Worm (Caenorhabditis elegans): ENCODE measurements around the gene F37A8.2.

- TF ChIP-seq dpl-1 (GFP tag; optimal IDR thresholded peaks at IDR 0.05) (no peak), ceh-27 (GFP tag; optimal IDR thresholded peaks at IDR 0.05) (no peak), ztf-3 (GFP tag; optimal IDR thresholded peaks at IDR 0.05) (no peak), pha-4 (tag; optimal IDR thresholded peaks at IDR 0.05) (no peak), dpff-1 (tag; optimal IDR thresholded peaks at IDR 0.05) (no peak), ceh-58 (GFP tag; IDR thresholded peaks at IDR 0.05) (no peak)
Observed at ce11 chrIII:3959987-3960386, 28.7 kb upstream of the F37A8.2 start, which contains the start of gene R10E9.3.

All from whole organism, young adult.